Fruit fly (Drosophila melanogaster) whole organism, embryonic: Measurements from ENCODE around the gene nAChRalpha7.

Experiments used
- Aef1 ChIP-seq: fragments of 200-800 bp; sonication (Bioruptor generic); IDR thresholded peaks from 3 replicates; pipeline ENCODE4 v1.3.6; 2022; ENCODE audit warnings: missing biosample characterization, missing genetic modification characterization
- Antp ChIP-seq: fragments of 200-800 bp; sonication (Bioruptor generic); optimal IDR thresholded peaks from 3 replicates; lab custom pipeline; 2016; ENCODE audit warnings: missing biosample characterization, missing genetic modification characterization
- CG11723 ChIP-seq: fragments of 200-800 bp; sonication (Bioruptor generic); optimal IDR thresholded peaks from 2 replicates; lab custom pipeline; 2017; ENCODE audit warnings: missing biosample characterization, mild to moderate bottlenecking, missing genetic modification characterization
- CG12104 ChIP-seq: fragments of 200-800 bp; sonication (Bioruptor generic); optimal IDR thresholded peaks from 3 replicates; lab custom pipeline; 2016; ENCODE audit warnings: missing biosample characterization, missing genetic modification characterization
- CG14667 ChIP-seq: fragments of 200-800 bp; sonication (Bioruptor generic); IDR thresholded peaks from 2 replicates; pipeline ENCODE4 v1.3.6; 2022; ENCODE audit warnings: missing biosample characterization, missing genetic modification characterization
- CG15011 ChIP-seq: fragments of 200-800 bp; sonication (Bioruptor generic); optimal IDR thresholded peaks from 3 replicates; lab custom pipeline; 2018; ENCODE audit warnings: missing biosample characterization, mild to moderate bottlenecking, missing genetic modification characterization
- CG15479 ChIP-seq: fragments of 200-800 bp; sonication (Bioruptor generic); optimal IDR thresholded peaks from 3 replicates; lab custom pipeline; 2019; ENCODE audit warnings: missing biosample characterization, mild to moderate bottlenecking, missing genetic modification characterization, moderate library complexity
- CG15696 ChIP-seq: fragments of 200-800 bp; sonication (Bioruptor generic); optimal IDR thresholded peaks from 2 replicates; lab custom pipeline; 2019; ENCODE audit warnings: missing biosample characterization, mild to moderate bottlenecking, missing genetic modification characterization, moderate library complexity
- CG2712 ChIP-seq: fragments of 200-800 bp; optimal IDR thresholded peaks from 3 replicates; lab custom pipeline; 2019; ENCODE audit warnings: missing biosample characterization, mild to moderate bottlenecking, missing genetic modification characterization, moderate library complexity
- CG3065 ChIP-seq: fragments of 200-800 bp; sonication (Bioruptor generic); optimal IDR thresholded peaks from 2 replicates; lab custom pipeline; 2016; ENCODE audit warnings: missing biosample characterization, missing genetic modification characterization
- CG31388 ChIP-seq: fragments of 200-800 bp; sonication (Bioruptor generic); optimal IDR thresholded peaks from 2 replicates; lab custom pipeline; 2016; ENCODE audit warnings: missing biosample characterization, missing genetic modification characterization
- CG3163 ChIP-seq: fragments of 200-800 bp; sonication (Bioruptor generic); optimal IDR thresholded peaks from 3 replicates; lab custom pipeline; 2016; ENCODE audit warnings: missing biosample characterization, missing genetic modification characterization
- CG4328 ChIP-seq: fragments of 200-800 bp; sonication (Bioruptor generic); optimal IDR thresholded peaks from 3 replicates; lab custom pipeline; 2017; ENCODE audit warnings: missing biosample characterization, missing genetic modification reagents, missing genetic modification characterization
- CG4854 ChIP-seq: fragments of 200-800 bp; sonication (Bioruptor generic); optimal IDR thresholded peaks from 2 replicates; lab custom pipeline; 2016; ENCODE audit warnings: missing biosample characterization, missing genetic modification characterization, inconsistent platforms
- CG5245 ChIP-seq: fragments of 200-800 bp; sonication (Bioruptor generic); optimal IDR thresholded peaks from 3 replicates; lab custom pipeline; 2016; ENCODE audit warnings: missing biosample characterization, missing genetic modification characterization
- CG7987 ChIP-seq: fragments of 200-800 bp; sonication (Bioruptor generic); optimal IDR thresholded peaks from 2 replicates; lab custom pipeline; 2018; ENCODE audit warnings: missing biosample characterization, mild to moderate bottlenecking, missing genetic modification characterization, moderate library complexity
- CG8924 ChIP-seq: fragments of 200-800 bp; optimal IDR thresholded peaks from 3 replicates; lab custom pipeline; 2019; ENCODE audit warnings: missing biosample characterization, mild to moderate bottlenecking, missing genetic modification characterization, moderate library complexity
- Dref ChIP-seq: fragments of 200-800 bp; sonication (Bioruptor generic); IDR thresholded peaks from 2 replicates; pipeline ENCODE4 v1.3.6; 2022; ENCODE audit warnings: missing biosample characterization, missing genetic modification characterization
- Gug ChIP-seq: fragments of 200-800 bp; sonication (Bioruptor generic); IDR thresholded peaks from 4 replicates; pipeline ENCODE4 v1.3.6; 2022; ENCODE audit warnings: missing biosample characterization, missing genetic modification characterization
- HmgZ ChIP-seq: fragments of 200-800 bp; sonication (Bioruptor generic); optimal IDR thresholded peaks from 2 replicates; lab custom pipeline; 2018; ENCODE audit warnings: missing biosample characterization, mild to moderate bottlenecking, missing genetic modification characterization
- Hmx ChIP-seq: fragments of 200-800 bp; sonication (Bioruptor generic); optimal IDR thresholded peaks from 2 replicates; lab custom pipeline; 2016; ENCODE audit warnings: missing biosample characterization, missing genetic modification characterization
- Hr39 ChIP-seq: fragments of >200 bp; optimal IDR thresholded peaks from 2 replicates; lab custom pipeline; 2017
- Lpt ChIP-seq: fragments of >200 bp; optimal IDR thresholded peaks from 2 replicates; lab custom pipeline; 2018; ENCODE audit warnings: missing biosample characterization, missing genetic modification characterization
- MESR4 ChIP-seq: fragments of 200-800 bp; sonication (Bioruptor generic); optimal IDR thresholded peaks from 2 replicates; lab custom pipeline; 2018; ENCODE audit warnings: missing biosample characterization, mild to moderate bottlenecking, missing genetic modification characterization, moderate library complexity
- Spps ChIP-seq: fragments of 200-800 bp; sonication (Bioruptor generic); optimal IDR thresholded peaks from 2 replicates; lab custom pipeline; 2018; ENCODE audit warnings: missing biosample characterization, mild to moderate bottlenecking, missing genetic modification characterization
- Sry-β ChIP-seq: fragments of 200-800 bp; sonication (Bioruptor generic); optimal IDR thresholded peaks from 2 replicates; lab custom pipeline; 2018; ENCODE audit warnings: missing biosample characterization, mild to moderate bottlenecking, missing genetic modification characterization, moderate library complexity
- Sry-δ ChIP-seq: fragments of 200-800 bp; sonication (Bioruptor generic); optimal IDR thresholded peaks from 2 replicates; lab custom pipeline; 2016; ENCODE audit warnings: missing biosample characterization, missing genetic modification characterization
- bigmax ChIP-seq: fragments of 200-800 bp; sonication (Bioruptor generic); optimal IDR thresholded peaks from 2 replicates; lab custom pipeline; 2018; ENCODE audit warnings: missing biosample characterization, mild to moderate bottlenecking, missing genetic modification characterization
- br ChIP-seq: fragments of >200 bp; optimal IDR thresholded peaks from 2 replicates; lab custom pipeline; 2017
- ci ChIP-seq: fragments of 200-800 bp; sonication (Bioruptor generic); IDR thresholded peaks from 3 replicates; pipeline ENCODE4 v1.3.6; 2022; ENCODE audit warnings: missing biosample characterization, missing genetic modification characterization
- dan ChIP-seq: fragments of 200-800 bp; sonication (Bioruptor generic); IDR thresholded peaks from 2 replicates; pipeline ENCODE4 v1.3.6; 2022; ENCODE audit warnings: missing biosample characterization, missing genetic modification characterization
- danr ChIP-seq: fragments of 200-800 bp; sonication (Bioruptor generic); IDR thresholded peaks from 2 replicates; pipeline ENCODE4 v1.3.6; 2022; ENCODE audit warnings: missing biosample characterization, missing genetic modification characterization
- dmrt11E ChIP-seq: fragments of 200-800 bp; sonication (Bioruptor generic); optimal IDR thresholded peaks from 3 replicates; lab custom pipeline; 2018; ENCODE audit warnings: missing biosample characterization, mild to moderate bottlenecking, missing genetic modification characterization, moderate library complexity
- fru ChIP-seq: fragments of >200 bp; optimal IDR thresholded peaks from 2 replicates; lab custom pipeline; 2017
- ftz-f1 ChIP-seq: fragments of 200-800 bp; sonication (Bioruptor generic); optimal IDR thresholded peaks from 2 replicates; lab custom pipeline; 2016; ENCODE audit warnings: missing biosample characterization, missing genetic modification characterization
- grn ChIP-seq: fragments of 200-800 bp; sonication (Bioruptor generic); optimal IDR thresholded peaks from 3 replicates; lab custom pipeline; 2017; ENCODE audit warnings: missing biosample characterization, missing genetic modification characterization
- hb ChIP-seq: fragments of 200-800 bp; sonication (Bioruptor generic); IDR thresholded peaks from 3 replicates; pipeline ENCODE4 v1.3.6; 2022; ENCODE audit warnings: missing biosample characterization, missing genetic modification characterization; ENCODE audit not compliant: partially characterized antibody
- hkb ChIP-seq, 2 experiments: fragments of 200-800 bp in 1 of 2; fragments of >200 bp in 1 of 2; sonication (Bioruptor generic) in 1 of 2; IDR thresholded peaks in 1 of 2; optimal IDR thresholded peaks in 1 of 2; 2 replicates each; pipeline versions ENCODE4 v1.3.6 to Lab custom; 2017 to 2022; ENCODE audit warnings: missing biosample characterization in 1 of 2, missing genetic modification characterization in 1 of 2
- luna ChIP-seq: fragments of 200-800 bp; sonication (Bioruptor generic); optimal IDR thresholded peaks from 2 replicates; lab custom pipeline; 2016; ENCODE audit warnings: missing biosample characterization, missing genetic modification characterization
- mld ChIP-seq: fragments of 200-800 bp; sonication (Bioruptor generic); IDR thresholded peaks from 3 replicates; pipeline ENCODE4 v1.3.6; 2022; ENCODE audit warnings: missing biosample characterization, missing genetic modification characterization; ENCODE audit not compliant: partially characterized antibody
- nerfin-1 ChIP-seq: fragments of 200-800 bp; sonication (Bioruptor generic); optimal IDR thresholded peaks from 3 replicates; lab custom pipeline; 2019; ENCODE audit warnings: missing biosample characterization, mild to moderate bottlenecking, missing genetic modification characterization, moderate library complexity
- pita ChIP-seq: fragments of 200-800 bp; sonication (Bioruptor generic); optimal IDR thresholded peaks from 2 replicates; lab custom pipeline; 2017; ENCODE audit warnings: missing biosample characterization, mild to moderate bottlenecking, missing genetic modification characterization
- pros ChIP-seq: fragments of 200-800 bp; sonication (Bioruptor generic); optimal IDR thresholded peaks from 3 replicates; lab custom pipeline; 2019; ENCODE audit warnings: missing biosample characterization, mild to moderate bottlenecking, missing genetic modification characterization, moderate library complexity
- repo ChIP-seq: fragments of 200-800 bp; sonication (Bioruptor generic); optimal IDR thresholded peaks from 2 replicates; lab custom pipeline; 2016; ENCODE audit warnings: missing biosample characterization, missing genetic modification characterization
- shn ChIP-seq: fragments of 200-800 bp; sonication (Bioruptor generic); optimal IDR thresholded peaks from 3 replicates; lab custom pipeline; 2016; ENCODE audit warnings: missing biosample characterization, missing genetic modification characterization
- slbo ChIP-seq: fragments of 200-800 bp; sonication (Bioruptor generic); IDR thresholded peaks from 2 replicates; pipeline ENCODE4 v1.3.6; 2022; ENCODE audit warnings: missing biosample characterization, missing genetic modification characterization
- slou ChIP-seq: fragments of 200-800 bp; sonication (Bioruptor generic); optimal IDR thresholded peaks from 3 replicates; lab custom pipeline; 2016; ENCODE audit warnings: missing biosample characterization, missing genetic modification characterization
- stwl ChIP-seq: fragments of 200-800 bp; sonication (Bioruptor generic); optimal IDR thresholded peaks from 3 replicates; lab custom pipeline; 2018; ENCODE audit warnings: missing biosample characterization, mild to moderate bottlenecking, missing genetic modification characterization, moderate library complexity
- tio ChIP-seq: fragments of 200-800 bp; sonication (Bioruptor generic); optimal IDR thresholded peaks from 2 replicates; lab custom pipeline; 2017; ENCODE audit warnings: missing biosample characterization, missing genetic modification characterization, inconsistent platforms
- trem ChIP-seq: fragments of 200-800 bp; optimal IDR thresholded peaks from 3 replicates; lab custom pipeline; 2019; ENCODE audit warnings: missing biosample characterization, mild to moderate bottlenecking, missing genetic modification characterization, moderate library complexity
- wdn ChIP-seq: fragments of 200-800 bp; sonication (Bioruptor generic); IDR thresholded peaks from 2 replicates; pipeline ENCODE4 v1.3.6; 2022; ENCODE audit warnings: missing biosample characterization, missing genetic modification characterization

Gene nAChRalpha7

DNA sequence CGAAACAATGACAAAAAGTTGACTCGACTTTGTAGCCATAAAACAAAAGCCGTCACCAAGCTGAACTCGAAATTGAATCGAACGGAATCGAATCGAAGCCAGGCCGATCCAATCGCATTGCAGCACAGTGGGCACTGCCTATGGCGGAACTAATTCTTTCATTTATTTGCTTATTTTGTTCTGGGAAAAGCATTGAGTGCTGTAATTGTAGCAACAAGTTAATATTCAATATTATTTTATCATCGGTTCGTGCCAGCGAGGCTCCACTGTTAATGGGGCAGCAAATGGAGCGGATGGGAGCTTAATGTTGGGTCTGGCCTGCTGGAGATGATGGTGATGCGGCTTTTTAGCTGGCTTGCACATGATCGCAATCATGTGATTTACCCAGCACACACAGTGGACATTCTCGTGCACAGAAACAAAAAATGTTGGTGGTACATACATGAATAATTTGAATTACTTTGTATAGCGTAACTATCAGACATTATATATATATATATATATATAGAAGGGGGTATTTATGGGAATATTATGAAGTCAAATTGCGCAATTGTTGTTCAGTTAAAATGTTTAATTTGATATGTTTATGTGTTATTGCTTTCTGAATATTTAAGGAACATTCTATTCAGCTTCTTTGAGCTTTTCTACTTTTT lies 58.8 kb downstream of the nAChRalpha7 start (continued):
- TF ChIP-seq CG31388 (GFP tag; lab: Kevin White, UChicago) (peak; percentile 71), slbo (GFP tag; lab: Robert Waterston, UW) (peak; percentile 90), Sry-δ (peak; percentile 39), CG11723 (GFP tag; lab: Kevin White, UChicago) (peak; percentile 84), mld (no peak), hb (GFP tag; lab: Robert Waterston, UW) (no peak), stwl (tag; lab: Kevin White, UChicago) (no peak), CG15011 (GFP tag; lab: Kevin White, UChicago) (peak; percentile 43), tio (GFP tag; lab: Kevin White, UChicago) (peak; percentile 63), fru (lab: Kevin White, UChicago) (no peak), MESR4 (GFP tag; lab: Kevin White, UChicago) (peak; percentile 29), nerfin-1 (tag; lab: Kevin White, UChicago) (peak; percentile 83), ftz-f1 (GFP tag; lab: Kevin White, UChicago) (no peak), slou (GFP tag; lab: Kevin White, UChicago) (peak; percentile 70), luna (GFP tag; lab: Kevin White, UChicago) (no peak), wdn (GFP tag; lab: Robert Waterston, UW) (peak; percentile 73), Aef1 (GFP tag; lab: Robert Waterston, UW) (peak; percentile 87), Antp (peak; percentile 87), CG8924 (tag; lab: Kevin White, UChicago) (peak; percentile 87), CG3163 (GFP tag; lab: Kevin White, UChicago) (peak; percentile 61), pita (GFP tag; lab: Kevin White, UChicago) (no peak), Gug (GFP tag; lab: Robert Waterston, UW) (peak; percentile 92), repo (GFP tag; lab: Kevin White, UChicago) (peak; percentile 84), CG7987 (GFP tag; lab: Kevin White, UChicago) (peak; percentile 75), Spps (tag; lab: Kevin White, UChicago) (peak; percentile 68), CG12104 (peak; percentile 72), trem (tag; lab: Kevin White, UChicago) (peak; percentile 61), CG15696 (tag; lab: Kevin White, UChicago) (peak; percentile 56), danr (peak; percentile 87), grn (GFP tag; lab: Kevin White, UChicago) (peak; percentile 52), CG15479 (GFP tag; lab: Kevin White, UChicago) (no peak), CG14667 (GFP tag; lab: Robert Waterston, UW) (peak; percentile 89), dmrt11E (tag; lab: Kevin White, UChicago) (peak; percentile 72), br (lab: Kevin White, UChicago) (no peak), dan (GFP tag; lab: Robert Waterston, UW) (peak; percentile 49), CG2712 (tag; lab: Kevin White, UChicago) (peak; percentile 89), CG4854 (GFP tag; lab: Kevin White, UChicago) (peak; percentile 82), Hr39 (lab: Kevin White, UChicago) (no peak), shn (peak; percentile 61), HmgZ (tag; lab: Kevin White, UChicago) (peak; percentile 74), CG5245 (GFP tag; lab: Kevin White, UChicago) (peak; percentile 90), Hmx (peak; percentile 36), CG3065 (peak; percentile 45), Dref (GFP tag; lab: Robert Waterston, UW) (no peak), bigmax (no peak), pros (GFP tag; lab: Kevin White, UChicago) (no peak), hkb (optimal IDR thresholded peaks at IDR 0.05; lab: Kevin White, UChicago) (no peak), hkb (GFP tag; IDR thresholded peaks at IDR 0.05; lab: Robert Waterston, UW) (peak; percentile 95), ci (GFP tag; lab: Robert Waterston, UW) (peak; percentile 98), Lpt (no peak), CG4328 (GFP tag; lab: Kevin White, UChicago) (peak; percentile 77), Sry-β (GFP tag; lab: Kevin White, UChicago) (peak; percentile 20)
